Worm (Caenorhabditis elegans) whole organism, mixed stage, embryonic: ENCODE results near the gene ints-13.

Source experiments
- M03D4.4 ChIP-seq: sonication (generic microtip); optimal IDR thresholded peaks from 2 replicates; lab custom pipeline; 2017; ENCODE audit warnings: mild to moderate bottlenecking, missing genetic modification characterization, missing compliant biosample characterization
- bed-3 ChIP-seq: fragments of 200-800 bp; sonication (Bioruptor generic); optimal IDR thresholded peaks from 3 replicates; lab custom pipeline; 2018; ENCODE audit warnings: mild to moderate bottlenecking, missing genetic modification characterization, moderate library complexity, missing compliant biosample characterization
- blmp-1 ChIP-seq: fragments of 150-350 bp; optimal IDR thresholded peaks from 2 replicates; lab custom pipeline; 2014; ENCODE audit warnings: missing biosample characterization, missing genetic modification characterization
- ceh-39 ChIP-seq: fragments of 150-350 bp; optimal IDR thresholded peaks from 2 replicates; lab custom pipeline; 2014; ENCODE audit warnings: missing biosample characterization, missing genetic modification characterization
- ceh-43 ChIP-seq: fragments of 200-800 bp; sonication (Bioruptor generic); optimal IDR thresholded peaks from 2 replicates; lab custom pipeline; 2018; ENCODE audit warnings: mild to moderate bottlenecking, missing genetic modification characterization, moderate library complexity, missing compliant biosample characterization
- ceh-83 ChIP-seq: fragments of 200-800 bp; sonication (Bioruptor generic); optimal IDR thresholded peaks from 2 replicates; lab custom pipeline; 2018; ENCODE audit warnings: mild to moderate bottlenecking, missing genetic modification characterization, missing compliant biosample characterization
- ces-1 ChIP-seq: fragments of 150-350 bp; optimal IDR thresholded peaks from 2 replicates; lab custom pipeline; 2014; ENCODE audit warnings: missing biosample characterization, missing genetic modification reagents, missing genetic modification characterization
- cnd-1 ChIP-seq: fragments of 200-800 bp; sonication (Bioruptor generic); optimal IDR thresholded peaks from 2 replicates; lab custom pipeline; 2018; ENCODE audit warnings: mild to moderate bottlenecking, missing genetic modification characterization, missing compliant biosample characterization
- drap-1 ChIP-seq: fragments of 200-800 bp; sonication (Bioruptor generic); optimal IDR thresholded peaks from 3 replicates; lab custom pipeline; 2018; ENCODE audit warnings: mild to moderate bottlenecking, missing genetic modification characterization, missing compliant biosample characterization
- elt-1 ChIP-seq: sonication (generic microtip); optimal IDR thresholded peaks from 2 replicates; lab custom pipeline; 2017; ENCODE audit warnings: missing genetic modification characterization, mild to moderate bottlenecking, missing compliant biosample characterization, antibody characterized with exemption, moderate library complexity, borderline replicate concordance; ENCODE audit not compliant: insufficient read depth
- elt-3 ChIP-seq: fragments of 150-350 bp; optimal IDR thresholded peaks from 2 replicates; lab custom pipeline; 2014; ENCODE audit warnings: missing biosample characterization, missing genetic modification characterization
- flh-1 ChIP-seq: fragments of 200-800 bp; sonication (Bioruptor generic); optimal IDR thresholded peaks from 2 replicates; lab custom pipeline; 2018; ENCODE audit warnings: mild to moderate bottlenecking, missing genetic modification characterization, moderate library complexity, missing compliant biosample characterization
- ham-2 ChIP-seq: fragments of 200-800 bp; sonication (Bioruptor generic); optimal IDR thresholded peaks from 2 replicates; lab custom pipeline; 2018; ENCODE audit warnings: mild to moderate bottlenecking, missing genetic modification characterization, missing compliant biosample characterization
- hlh-1 ChIP-seq: fragments of 150-350 bp; optimal IDR thresholded peaks from 2 replicates; lab custom pipeline; 2014; ENCODE audit warnings: missing biosample characterization, missing genetic modification reagents, missing genetic modification characterization
- lin-13 ChIP-seq: fragments of 150-350 bp; optimal IDR thresholded peaks from 2 replicates; lab custom pipeline; 2014; ENCODE audit warnings: missing biosample characterization, missing genetic modification characterization
- lin-32 ChIP-seq: fragments of 200-800 bp; sonication (Bioruptor generic); optimal IDR thresholded peaks from 2 replicates; lab custom pipeline; 2018; ENCODE audit warnings: mild to moderate bottlenecking, missing genetic modification characterization, missing compliant biosample characterization
- lsy-2 ChIP-seq: fragments of 150-350 bp; optimal IDR thresholded peaks from 2 replicates; lab custom pipeline; 2014; ENCODE audit warnings: missing biosample characterization, missing genetic modification characterization
- mab-5 ChIP-seq: fragments of 150-350 bp; optimal IDR thresholded peaks from 2 replicates; lab custom pipeline; 2014; ENCODE audit warnings: missing biosample characterization, missing genetic modification characterization
- mep-1 ChIP-seq: fragments of 150-350 bp; optimal IDR thresholded peaks from 2 replicates; lab custom pipeline; 2017; ENCODE audit warnings: missing biosample characterization, missing genetic modification reagents, missing genetic modification characterization, inconsistent platforms
- mls-2 ChIP-seq: sonication (generic microtip); optimal IDR thresholded peaks from 2 replicates; lab custom pipeline; 2016; ENCODE audit warnings: mild to moderate bottlenecking, missing genetic modification characterization, moderate library complexity, missing compliant biosample characterization
- nhr-12 ChIP-seq: fragments of 150-350 bp; optimal IDR thresholded peaks from 2 replicates; lab custom pipeline; 2014; ENCODE audit warnings: missing biosample characterization, missing genetic modification characterization
- nhr-2 ChIP-seq: fragments of 150-350 bp; optimal IDR thresholded peaks from 2 replicates; lab custom pipeline; 2014; ENCODE audit warnings: missing biosample characterization, missing genetic modification characterization
- nhr-237 ChIP-seq: fragments of 150-350 bp; optimal IDR thresholded peaks from 2 replicates; lab custom pipeline; 2014; ENCODE audit warnings: missing biosample characterization, missing genetic modification characterization
- nhr-28 ChIP-seq: fragments of 150-350 bp; optimal IDR thresholded peaks from 2 replicates; lab custom pipeline; 2014; ENCODE audit warnings: missing biosample characterization, missing genetic modification characterization
- nhr-76 ChIP-seq: sonication (generic microtip); optimal IDR thresholded peaks from 2 replicates; lab custom pipeline; 2017; ENCODE audit warnings: missing biosample characterization, missing genetic modification characterization
- pha-4 ChIP-seq: fragments of 150-350 bp; optimal IDR thresholded peaks from 2 replicates; lab custom pipeline; 2018; ENCODE audit warnings: missing biosample characterization, missing genetic modification reagents, missing genetic modification characterization
- sem-2 ChIP-seq: fragments of 200-800 bp; sonication (Bioruptor generic); optimal IDR thresholded peaks from 2 replicates; lab custom pipeline; 2018; ENCODE audit warnings: mild to moderate bottlenecking, missing genetic modification characterization, missing compliant biosample characterization
- sptf-1 ChIP-seq: sonication (generic microtip); optimal IDR thresholded peaks from 2 replicates; lab custom pipeline; 2017; ENCODE audit warnings: mild to moderate bottlenecking, missing genetic modification characterization, moderate library complexity, missing compliant biosample characterization
- unc-120 ChIP-seq: sonication (generic microtip); optimal IDR thresholded peaks from 2 replicates; lab custom pipeline; 2017; ENCODE audit warnings: missing genetic modification characterization, missing compliant biosample characterization; ENCODE audit not compliant: poor library complexity, severe bottlenecking
- unc-39 ChIP-seq: fragments of 150-350 bp; optimal IDR thresholded peaks from 2 replicates; lab custom pipeline; 2014; ENCODE audit warnings: missing biosample characterization, missing genetic modification characterization
- unc-62 ChIP-seq: fragments of 150-350 bp; optimal IDR thresholded peaks from 2 replicates; lab custom pipeline; 2014; ENCODE audit warnings: missing biosample characterization, missing genetic modification reagents, missing genetic modification characterization
- ztf-11 ChIP-seq: fragments of 150-350 bp; optimal IDR thresholded peaks from 2 replicates; lab custom pipeline; 2014; ENCODE audit warnings: missing biosample characterization, missing genetic modification characterization

Gene ints-13

ce11 chrIV:261607-262006 is 24.4 kb upstream of the ints-13 start, which contains the start of gene pqbp-1.1:
pqbp-1.1 (minus strand) TSS chrIV:261683.
- TF ChIP-seq unc-39: no peak
- no peak for TF ChIP-seq mls-2 (tag; lab: Kevin White, UChicago)
- TF ChIP-seq pha-4 (tag; lab: Kevin White, UChicago): peak; percentile 40
- peak; percentile 68 for TF ChIP-seq lsy-2
- peak; percentile 7 for TF ChIP-seq nhr-237 (tag; lab: Kevin White, UChicago)
- no peak for TF ChIP-seq lin-13 (tag; lab: Kevin White, UChicago)
- TF ChIP-seq ces-1 (GFP tag; lab: Kevin White, UChicago): peak; percentile 98
- peak; percentile 60 for TF ChIP-seq ceh-39 (tag; lab: Kevin White, UChicago)
- no peak for TF ChIP-seq blmp-1
- peak; percentile 42 for TF ChIP-seq mab-5 (tag; lab: Kevin White, UChicago)
- no peak for TF ChIP-seq lin-32
- TF ChIP-seq sptf-1 (tag; lab: Kevin White, UChicago): peak; percentile 5
- peak; percentile 12 for TF ChIP-seq nhr-2
- peak; percentile 19 for TF ChIP-seq mep-1 (tag; lab: Kevin White, UChicago)
- no peak for TF ChIP-seq elt-3 (tag; lab: Kevin White, UChicago)
- TF ChIP-seq ceh-83 (GFP tag; lab: Kevin White, UChicago): no peak
- no peak for TF ChIP-seq ham-2
- TF ChIP-seq unc-120 (tag; lab: Kevin White, UChicago): no peak

- TF ChIP-seq ceh-83 (GFP tag; lab: Kevin White, UChicago): no peak
- no peak for TF ChIP-seq sptf-1 (tag; lab: Kevin White, UChicago)
- no peak for TF ChIP-seq elt-3 (tag; lab: Kevin White, UChicago)
- TF ChIP-seq mab-5 (tag; lab: Kevin White, UChicago): no peak
- no peak for TF ChIP-seq nhr-237 (tag; lab: Kevin White, UChicago)
- no peak for TF ChIP-seq hlh-1 (tag; lab: Kevin White, UChicago)
- no peak for TF ChIP-seq flh-1 (GFP tag; lab: Kevin White, UChicago)
- TF ChIP-seq unc-62 (GFP tag; lab: Kevin White, UChicago): no peak
- no peak for TF ChIP-seq nhr-76 (tag; lab: Kevin White, UChicago)
- no peak for TF ChIP-seq cnd-1 (tag; lab: Kevin White, UChicago)
- no peak for TF ChIP-seq ztf-11 (tag; lab: Kevin White, UChicago)
- no peak for TF ChIP-seq ham-2
- TF ChIP-seq sem-2: no peak
- no peak for TF ChIP-seq lin-32
- TF ChIP-seq nhr-12 (tag; lab: Kevin White, UChicago): no peak
- TF ChIP-seq M03D4.4: no peak
- no peak for TF ChIP-seq elt-1 (tag; lab: Kevin White, UChicago)
- TF ChIP-seq mep-1 (tag; lab: Kevin White, UChicago): no peak
- no peak for TF ChIP-seq pha-4 (tag; lab: Kevin White, UChicago)
- TF ChIP-seq, all 35 proteins: peak for 0
Measured at ce11 chrIV:259142-259541, 21.9 kb upstream of the ints-13 start, which contains the start of gene dpy-9. dpy-9 (minus strand) TSS chrIV:259204.

DNA sequence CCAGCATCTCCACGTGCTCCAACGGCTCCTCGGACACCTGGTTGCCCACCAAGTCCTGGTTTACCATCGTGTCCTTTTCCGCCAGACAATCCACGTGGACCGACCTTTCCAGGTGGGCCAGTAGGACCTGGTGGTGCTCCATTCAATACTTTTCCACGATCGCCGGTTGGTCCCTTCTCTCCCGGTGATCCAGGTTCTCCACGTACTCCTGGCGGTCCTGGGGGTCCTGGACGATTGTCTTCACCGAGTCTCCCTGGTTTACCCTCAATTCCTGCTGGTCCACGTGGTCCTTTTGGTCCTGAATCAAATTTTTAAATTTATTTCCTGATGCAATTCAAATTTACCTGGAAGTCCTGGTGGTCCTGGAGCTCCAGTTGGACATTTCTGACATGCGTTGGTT is 21.1 kb upstream of the ints-13 start:
- TF ChIP-seq ham-2 (no peak), drap-1 (GFP tag; lab: Kevin White, UChicago) (no peak), lin-13 (tag; lab: Kevin White, UChicago) (no peak), unc-120 (tag; lab: Kevin White, UChicago) (no peak), pha-4 (tag; lab: Kevin White, UChicago) (no peak), mep-1 (tag; lab: Kevin White, UChicago) (no peak)

- TF ChIP-seq ces-1 (GFP tag; lab: Kevin White, UChicago) (peak; percentile 4), pha-4 (tag; lab: Kevin White, UChicago) (no peak)
Measured at ce11 chrIV:257095-257494, 19.8 kb upstream of the ints-13 start, which contains the start of gene R02D3.8. R02D3.8 (minus strand) TSS chrIV:257203.

ce11 chrIV:255379-255857 is 18.2 kb upstream of the ints-13 start, which contains the start of gene rcat-1:
rcat-1 (minus strand) TSS chrIV:255429.
- TF ChIP-seq elt-1 (tag; lab: Kevin White, UChicago) (no peak), ces-1 (GFP tag; lab: Kevin White, UChicago) (peak; percentile 72), unc-39 (no peak), unc-62 (GFP tag; lab: Kevin White, UChicago) (peak; percentile 59), ceh-43 (no peak), ztf-11 (tag; lab: Kevin White, UChicago) (no peak), unc-120 (tag; lab: Kevin White, UChicago) (peak; percentile 8), pha-4 (tag; lab: Kevin White, UChicago) (peak; percentile 78), nhr-2 (peak; percentile 10), mls-2 (tag; lab: Kevin White, UChicago) (no peak), ceh-39 (tag; lab: Kevin White, UChicago) (peak; percentile 74), hlh-1 (tag; lab: Kevin White, UChicago) (peak; percentile 36), M03D4.4 (no peak), mab-5 (tag; lab: Kevin White, UChicago) (no peak), mep-1 (tag; lab: Kevin White, UChicago) (peak; percentile 95), ham-2 (no peak), cnd-1 (tag; lab: Kevin White, UChicago) (peak; percentile 9), drap-1 (GFP tag; lab: Kevin White, UChicago) (no peak), nhr-28 (tag; lab: Kevin White, UChicago) (no peak), lin-13 (tag; lab: Kevin White, UChicago) (peak; percentile 89), bed-3 (GFP tag; lab: Kevin White, UChicago) (no peak), flh-1 (GFP tag; lab: Kevin White, UChicago) (no peak), sem-2 (no peak), sptf-1 (tag; lab: Kevin White, UChicago) (no peak), ceh-83 (GFP tag; lab: Kevin White, UChicago) (no peak), lin-32 (no peak), lsy-2 (peak; percentile 87), nhr-237 (tag; lab: Kevin White, UChicago) (peak; percentile 83), blmp-1 (no peak), nhr-76 (tag; lab: Kevin White, UChicago) (no peak), elt-3 (tag; lab: Kevin White, UChicago) (no peak)
